Worm (Caenorhabditis elegans) whole organism, young adult: ENCODE data around the gene T26H5.8.

Experiments
- B0336.3 ChIP-seq: fragments of 200-800 bp; sonication (Bioruptor generic); IDR thresholded peaks from 2 replicates; pipeline ENCODE4 v1.3.6; 2022; ENCODE audit warnings: missing genetic modification characterization, missing compliant biosample characterization
- D2030.7 ChIP-seq: fragments of 200-800 bp; sonication (Bioruptor generic); IDR thresholded peaks from 2 replicates; pipeline ENCODE4 v1.3.6; 2022; ENCODE audit warnings: missing genetic modification reagents, missing genetic modification characterization, missing compliant biosample characterization
- F37B4.10 ChIP-seq: fragments of 200-800 bp; sonication (Bioruptor generic); IDR thresholded peaks from 2 replicates; pipeline ENCODE4 v1.3.6; 2022; ENCODE audit warnings: missing genetic modification characterization, missing compliant biosample characterization
- F57A8.1 ChIP-seq: fragments of 200-800 bp; sonication (Bioruptor generic); optimal IDR thresholded peaks from 2 replicates; lab custom pipeline; 2018; ENCODE audit warnings: mild to moderate bottlenecking, missing genetic modification characterization, moderate library complexity, missing compliant biosample characterization
- Y56A3A.18 ChIP-seq: fragments of 200-800 bp; sonication (Bioruptor generic); IDR thresholded peaks from 2 replicates; pipeline ENCODE4 v1.3.6; 2022; ENCODE audit warnings: missing genetic modification reagents, missing genetic modification characterization, missing compliant biosample characterization
- Y67H2A.10 ChIP-seq: fragments of 200-800 bp; sonication (Bioruptor generic); conservative IDR thresholded peaks from 2 replicates; pipeline ENCODE4 v1.3.6; 2022; ENCODE audit warnings: missing genetic modification reagents, missing genetic modification characterization, missing compliant biosample characterization
- ZK185.1 ChIP-seq: sonication (generic microtip); optimal IDR thresholded peaks from 2 replicates; lab custom pipeline; 2016; ENCODE audit warnings: mild to moderate bottlenecking, missing genetic modification characterization, missing compliant biosample characterization; ENCODE audit not compliant: poor library complexity, severe bottlenecking
- akir-1 ChIP-seq: fragments of 200-800 bp; sonication (Bioruptor generic); optimal IDR thresholded peaks from 2 replicates; lab custom pipeline; 2018; ENCODE audit warnings: mild to moderate bottlenecking, missing genetic modification characterization, moderate library complexity, missing compliant biosample characterization
- aptf-2 ChIP-seq: fragments of 200-800 bp; sonication (Bioruptor generic); conservative IDR thresholded peaks from 2 replicates; pipeline ENCODE4 v1.3.6; 2022; ENCODE audit warnings: missing genetic modification reagents, missing genetic modification characterization, missing compliant biosample characterization
- athp-1 ChIP-seq: sonication (generic microtip); optimal IDR thresholded peaks from 2 replicates; lab custom pipeline; 2017; ENCODE audit warnings: mild to moderate bottlenecking, missing genetic modification characterization, missing compliant biosample characterization
- bed-2 ChIP-seq: fragments of 200-800 bp; sonication (Bioruptor generic); IDR thresholded peaks from 2 replicates; pipeline ENCODE4 v1.3.6; 2022; ENCODE audit warnings: missing genetic modification reagents, missing genetic modification characterization, missing compliant biosample characterization
- cebp-1 ChIP-seq, 2 experiments: fragments of 200-800 bp in 1 of 2; sonication (Bioruptor generic) in 1 of 2; sonication (generic microtip) in 1 of 2; IDR thresholded peaks in 1 of 2; optimal IDR thresholded peaks in 1 of 2; 2 replicates each; pipeline versions ENCODE4 v1.3.6 to Lab custom; 2017 to 2022; ENCODE audit warnings: missing compliant biosample characterization in 2 of 2, missing genetic modification characterization in 2 of 2, mild to moderate bottlenecking in 1 of 2, missing genetic modification reagents in 1 of 2, moderate library complexity in 1 of 2
- ceh-40 ChIP-seq: fragments of 200-800 bp; sonication (Bioruptor generic); IDR thresholded peaks from 2 replicates; pipeline ENCODE4 v1.3.6; 2022; ENCODE audit warnings: missing genetic modification characterization, missing compliant biosample characterization
- dox-1 ChIP-seq: fragments of 200-800 bp; sonication (Bioruptor generic); IDR thresholded peaks from 2 replicates; pipeline ENCODE4 v1.3.6; 2022; ENCODE audit warnings: missing genetic modification reagents, missing genetic modification characterization, missing compliant biosample characterization
- fkh-3 ChIP-seq: sonication (generic microtip); optimal IDR thresholded peaks from 2 replicates; lab custom pipeline; 2016; ENCODE audit warnings: mild to moderate bottlenecking, missing genetic modification characterization, missing compliant biosample characterization
- gei-17 ChIP-seq: fragments of 200-800 bp; sonication (Bioruptor generic); optimal IDR thresholded peaks from 2 replicates; lab custom pipeline; 2018; ENCODE audit warnings: mild to moderate bottlenecking, missing genetic modification characterization, missing compliant biosample characterization
- him-1 ChIP-seq: sonication (generic microtip); optimal IDR thresholded peaks from 2 replicates; lab custom pipeline; 2016; ENCODE audit warnings: missing genotype, missing genetic modification reagents, missing genetic modification characterization, missing compliant biosample characterization
- hmg-1.2 ChIP-seq: fragments of 200-800 bp; sonication (Bioruptor generic); IDR thresholded peaks from 2 replicates; pipeline ENCODE4 v1.3.6; 2022; ENCODE audit warnings: missing genetic modification reagents, missing genetic modification characterization, missing compliant biosample characterization
- hrde-1 ChIP-seq: sonication (generic microtip); optimal IDR thresholded peaks from 2 replicates; lab custom pipeline; 2016; ENCODE audit warnings: missing genetic modification characterization, mild to moderate bottlenecking, missing compliant biosample characterization, moderate library complexity, missing genotype, missing genetic modification reagents, borderline replicate concordance
- lag-1 ChIP-seq: fragments of 200-800 bp; sonication (Bioruptor generic); IDR thresholded peaks from 2 replicates; pipeline ENCODE4 v1.3.6; 2022; ENCODE audit warnings: missing genetic modification reagents, missing genetic modification characterization, missing compliant biosample characterization
- lin-54 ChIP-seq: fragments of 200-800 bp; sonication (Bioruptor generic); optimal IDR thresholded peaks from 2 replicates; lab custom pipeline; 2018; ENCODE audit warnings: mild to moderate bottlenecking, missing genetic modification characterization, missing compliant biosample characterization
- lir-1 ChIP-seq: fragments of 200-800 bp; sonication (Bioruptor generic); conservative IDR thresholded peaks from 2 replicates; pipeline ENCODE4 v1.3.6; 2022; ENCODE audit warnings: missing genetic modification reagents, missing genetic modification characterization, missing compliant biosample characterization
- madf-10 ChIP-seq: sonication (generic microtip); optimal IDR thresholded peaks from 2 replicates; lab custom pipeline; 2016; ENCODE audit warnings: mild to moderate bottlenecking, missing genetic modification characterization, missing compliant biosample characterization
- madf-3 ChIP-seq: fragments of 200-800 bp; sonication (Bioruptor generic); IDR thresholded peaks from 2 replicates; pipeline ENCODE4 v1.3.6; 2022; ENCODE audit warnings: missing genetic modification reagents, missing genetic modification characterization, missing compliant biosample characterization
- madf-8 ChIP-seq: fragments of 200-800 bp; sonication (Bioruptor generic); conservative IDR thresholded peaks from 2 replicates; pipeline ENCODE4 v1.3.6; 2022; ENCODE audit warnings: missing genetic modification reagents, missing genetic modification characterization, missing compliant biosample characterization
- mes-4 ChIP-seq: sonication (generic microtip); optimal IDR thresholded peaks from 2 replicates; lab custom pipeline; 2016; ENCODE audit warnings: missing genotype, missing genetic modification characterization, missing compliant biosample characterization
- nfya-1 ChIP-seq: sonication (generic microtip); optimal IDR thresholded peaks from 2 replicates; lab custom pipeline; 2017; ENCODE audit warnings: antibody characterized with exemption, missing compliant biosample characterization, missing genetic modification characterization, borderline replicate concordance; ENCODE audit not compliant: insufficient read depth
- nhr-120 ChIP-seq: fragments of 200-800 bp; sonication (Bioruptor generic); IDR thresholded peaks from 2 replicates; pipeline ENCODE4 v1.3.6; 2022; ENCODE audit warnings: missing genetic modification characterization, missing compliant biosample characterization
- nhr-179 ChIP-seq: sonication (generic microtip); optimal IDR thresholded peaks from 2 replicates; lab custom pipeline; 2016; ENCODE audit warnings: mild to moderate bottlenecking, missing genetic modification characterization, missing compliant biosample characterization
- nhr-90 ChIP-seq: sonication (generic microtip); optimal IDR thresholded peaks from 2 replicates; lab custom pipeline; 2016; ENCODE audit warnings: missing genotype, mild to moderate bottlenecking, missing genetic modification characterization, missing compliant biosample characterization
- pha-4 ChIP-seq: fragments of 150-350 bp; sonication (generic microtip); optimal IDR thresholded peaks from 2 replicates; lab custom pipeline; 2014; ENCODE audit warnings: missing biosample characterization, missing genetic modification reagents, missing genetic modification characterization
- rcor-1 ChIP-seq: fragments of 200-800 bp; sonication (Bioruptor generic); IDR thresholded peaks from 2 replicates; pipeline ENCODE4 v1.3.6; 2022; ENCODE audit warnings: missing genetic modification reagents, missing genetic modification characterization, missing compliant biosample characterization
- rec-8 ChIP-seq, 2 experiments: sonication (generic microtip); optimal IDR thresholded peaks; 2 replicates each; lab custom pipeline; 2016; ENCODE audit warnings: mild to moderate bottlenecking in 2 of 2, missing genetic modification characterization in 2 of 2, missing genetic modification reagents in 2 of 2, missing genotype in 2 of 2, missing biosample characterization in 1 of 2, missing compliant biosample characterization in 1 of 2, moderate library complexity in 1 of 2
- sdz-38 ChIP-seq: sonication (generic microtip); optimal IDR thresholded peaks from 2 replicates; lab custom pipeline; 2016; ENCODE audit warnings: missing genotype, missing genetic modification characterization, missing compliant biosample characterization
- sea-2 ChIP-seq: fragments of 200-800 bp; sonication (Bioruptor generic); IDR thresholded peaks from 2 replicates; pipeline ENCODE4 v1.3.6; 2022; ENCODE audit warnings: missing genetic modification characterization, missing compliant biosample characterization
- snpc-1.1 ChIP-seq: sonication (generic microtip); optimal IDR thresholded peaks from 2 replicates; lab custom pipeline; 2017; ENCODE audit warnings: missing genetic modification characterization, mild to moderate bottlenecking, missing compliant biosample characterization, antibody characterized with exemption, moderate library complexity, missing genotype, missing genetic modification reagents; ENCODE audit not compliant: insufficient read depth
- snpc-1.3 ChIP-seq: sonication (generic microtip); optimal IDR thresholded peaks from 2 replicates; lab custom pipeline; 2017; ENCODE audit warnings: missing genetic modification characterization, mild to moderate bottlenecking, missing compliant biosample characterization, antibody characterized with exemption, moderate library complexity, missing genotype, missing genetic modification reagents; ENCODE audit not compliant: insufficient read depth
- somi-1 ChIP-seq: fragments of 200-800 bp; sonication (Bioruptor generic); optimal IDR thresholded peaks from 2 replicates; lab custom pipeline; 2018; ENCODE audit warnings: mild to moderate bottlenecking, missing genetic modification characterization, missing compliant biosample characterization
- sptf-2 ChIP-seq: fragments of 200-800 bp; sonication (Bioruptor generic); optimal IDR thresholded peaks from 2 replicates; lab custom pipeline; 2018; ENCODE audit warnings: mild to moderate bottlenecking, missing genetic modification characterization, missing compliant biosample characterization
- tbx-9 ChIP-seq: sonication (generic microtip); optimal IDR thresholded peaks from 2 replicates; lab custom pipeline; 2016; ENCODE audit warnings: borderline replicate concordance, missing genetic modification characterization, inconsistent platforms, missing compliant biosample characterization
- unc-62 ChIP-seq: fragments of 150-350 bp; optimal IDR thresholded peaks from 2 replicates; lab custom pipeline; 2014; ENCODE audit warnings: missing biosample characterization, missing genetic modification reagents, missing genetic modification characterization
- zim-3 ChIP-seq: sonication (generic microtip); optimal IDR thresholded peaks from 2 replicates; lab custom pipeline; 2017; ENCODE audit warnings: mild to moderate bottlenecking, missing genetic modification characterization, moderate library complexity, missing compliant biosample characterization
- ztf-22 ChIP-seq: fragments of 200-800 bp; sonication (Bioruptor generic); optimal IDR thresholded peaks from 2 replicates; lab custom pipeline; 2018; ENCODE audit warnings: mild to moderate bottlenecking, missing genetic modification characterization, moderate library complexity, missing compliant biosample characterization
- ztf-3 ChIP-seq: fragments of 200-800 bp; sonication (Bioruptor generic); optimal IDR thresholded peaks from 2 replicates; lab custom pipeline; 2018; ENCODE audit warnings: mild to moderate bottlenecking, missing genetic modification characterization, missing compliant biosample characterization

Gene T26H5.8

ce11 chrV:15432457-15432856 lies at the start of gene T26H5.8:
Gene T26H5.8 (minus strand): TSS chrV:15432726.
- TF ChIP-seq sdz-38 (tag; lab: Kevin White, UChicago) (no peak), dox-1 (GFP tag; lab: Robert Waterston, UW) (no peak), nhr-120 (GFP tag; lab: Robert Waterston, UW) (no peak), somi-1 (GFP tag; lab: Kevin White, UChicago) (no peak), hmg-1.2 (GFP tag; lab: Robert Waterston, UW) (no peak), tbx-9 (no peak), zim-3 (tag; lab: Kevin White, UChicago) (no peak), Y56A3A.18 (GFP tag; lab: Robert Waterston, UW) (no peak), sea-2 (GFP tag; lab: Robert Waterston, UW) (no peak), athp-1 (tag; lab: Kevin White, UChicago) (no peak), nfya-1 (no peak), snpc-1.3 (tag; lab: Kevin White, UChicago) (no peak)

ce11 chrV:15481374-15481773 lies 48.8 kb upstream of the T26H5.8 start, which contains the start of gene nhr-150:
Gene nhr-150 (minus strand): TSS chrV:15481465.
- no peak for TF ChIP-seq aptf-2
- TF ChIP-seq ztf-22 (GFP tag; lab: Kevin White, UChicago): no peak
- TF ChIP-seq F57A8.1: no peak
- TF ChIP-seq bed-2: no peak
- TF ChIP-seq sptf-2 (GFP tag; lab: Kevin White, UChicago): no peak
- no peak for TF ChIP-seq ztf-3 (GFP tag; lab: Kevin White, UChicago)
- TF ChIP-seq ceh-40 (GFP tag; lab: Robert Waterston, UW): no peak
- TF ChIP-seq lin-54: no peak
- no peak for TF ChIP-seq B0336.3 (GFP tag; lab: Robert Waterston, UW)
- no peak for TF ChIP-seq snpc-1.1 (tag; lab: Kevin White, UChicago)
- TF ChIP-seq mes-4: no peak
- TF ChIP-seq, all 124 proteins: peak for 0

ce11 chrV:15480505-15481075 lies 48.1 kb upstream of the T26H5.8 start:
- TF ChIP-seq gei-17 (GFP tag; lab: Kevin White, UChicago) (no peak), akir-1 (GFP tag; lab: Kevin White, UChicago) (no peak), Y67H2A.10 (GFP tag; lab: Robert Waterston, UW) (no peak), fkh-3 (no peak), nhr-90 (tag; lab: Kevin White, UChicago) (peak; percentile 52), nhr-120 (GFP tag; lab: Robert Waterston, UW) (no peak), madf-10 (tag; lab: Kevin White, UChicago) (no peak), rec-8 (tag; optimal IDR thresholded peaks at IDR 0.05; lab: Kevin White, UChicago) (no peak), F37B4.10 (no peak), cebp-1 (GFP tag; IDR thresholded peaks at IDR 0.05; lab: Robert Waterston, UW) (no peak), cebp-1 (tag; optimal IDR thresholded peaks at IDR 0.05; lab: Kevin White, UChicago) (no peak), rcor-1 (GFP tag; lab: Robert Waterston, UW) (peak; percentile 26; the same call in 1 of the 2 replicates), D2030.7 (peak; percentile 40), madf-3 (GFP tag; lab: Robert Waterston, UW) (no peak), F57A8.1 (no peak), hrde-1 (tag; lab: Kevin White, UChicago) (no peak), pha-4 (tag; lab: Kevin White, UChicago) (no peak), unc-62 (GFP tag; lab: Kevin White, UChicago) (no peak), him-1 (tag; lab: Kevin White, UChicago) (peak; percentile 57), lag-1 (GFP tag; lab: Robert Waterston, UW) (no peak), snpc-1.3 (tag; lab: Kevin White, UChicago) (no peak), ZK185.1 (tag; lab: Kevin White, UChicago) (no peak), nhr-179 (tag; lab: Kevin White, UChicago) (no peak), lir-1 (no peak), hmg-1.2 (GFP tag; lab: Robert Waterston, UW) (peak; percentile 28), madf-8 (GFP tag; lab: Robert Waterston, UW) (no peak)
